Fruit fly (Drosophila melanogaster) whole organism, embryonic: ENCODE data around the gene CG13239.

Experiments used
- Abd-B ChIP-seq: fragments of 200-800 bp; sonication (Bioruptor generic); optimal IDR thresholded peaks from 2 replicates; lab custom pipeline; 2018; ENCODE audit warnings: missing biosample characterization, mild to moderate bottlenecking, missing genetic modification characterization, moderate library complexity
- Aef1 ChIP-seq: fragments of 200-800 bp; sonication (Bioruptor generic); IDR thresholded peaks from 3 replicates; pipeline ENCODE4 v1.3.6; 2022; ENCODE audit warnings: missing biosample characterization, missing genetic modification characterization
- Bgb ChIP-seq: fragments of 200-800 bp; sonication (Bioruptor generic); IDR thresholded peaks from 2 replicates; pipeline ENCODE4 v1.3.6; 2022; ENCODE audit warnings: missing biosample characterization, missing genetic modification characterization; ENCODE audit not compliant: partially characterized antibody
- C15 ChIP-seq: fragments of 200-800 bp; sonication (Bioruptor generic); IDR thresholded peaks from 3 replicates; pipeline ENCODE4 v1.3.6; 2022; ENCODE audit warnings: missing biosample characterization, missing genetic modification characterization
- CG12769 ChIP-seq: fragments of 200-800 bp; sonication (Bioruptor generic); optimal IDR thresholded peaks from 2 replicates; lab custom pipeline; 2019; ENCODE audit warnings: missing biosample characterization, mild to moderate bottlenecking, missing genetic modification characterization, moderate library complexity
- CG13894 ChIP-seq: fragments of 200-800 bp; sonication (Bioruptor generic); optimal IDR thresholded peaks from 3 replicates; lab custom pipeline; 2018; ENCODE audit warnings: missing biosample characterization, mild to moderate bottlenecking, missing genetic modification characterization, moderate library complexity
- CG17328 ChIP-seq: fragments of 200-800 bp; sonication (Bioruptor generic); IDR thresholded peaks from 2 replicates; pipeline ENCODE4 v1.3.6; 2022; ENCODE audit warnings: missing biosample characterization, missing genetic modification characterization
- CG18262 ChIP-seq: fragments of 200-800 bp; optimal IDR thresholded peaks from 3 replicates; lab custom pipeline; 2019; ENCODE audit warnings: missing biosample characterization, mild to moderate bottlenecking, missing genetic modification characterization, moderate library complexity
- CG18476 ChIP-seq: fragments of 200-800 bp; sonication (Bioruptor generic); optimal IDR thresholded peaks from 2 replicates; lab custom pipeline; 2016; ENCODE audit warnings: missing biosample characterization, mild to moderate bottlenecking, missing genetic modification characterization
- CG18764 ChIP-seq: fragments of 200-800 bp; sonication (Bioruptor generic); optimal IDR thresholded peaks from 3 replicates; lab custom pipeline; 2016; ENCODE audit warnings: missing biosample characterization, missing genetic modification characterization
- CG31224 ChIP-seq: fragments of 200-800 bp; sonication (Bioruptor generic); IDR thresholded peaks from 2 replicates; pipeline ENCODE4 v1.3.6; 2022; ENCODE audit warnings: missing biosample characterization, missing genetic modification characterization
- CG31388 ChIP-seq: fragments of 200-800 bp; sonication (Bioruptor generic); optimal IDR thresholded peaks from 2 replicates; lab custom pipeline; 2016; ENCODE audit warnings: missing biosample characterization, missing genetic modification characterization
- CG5953 ChIP-seq: fragments of 200-800 bp; sonication (Bioruptor generic); IDR thresholded peaks from 2 replicates; pipeline ENCODE4 v1.3.6; 2022; ENCODE audit warnings: missing biosample characterization, missing genetic modification characterization
- CG6654 ChIP-seq: fragments of 200-800 bp; sonication (Bioruptor generic); optimal IDR thresholded peaks from 2 replicates; lab custom pipeline; 2017; ENCODE audit warnings: missing biosample characterization, mild to moderate bottlenecking, missing genetic modification characterization
- CG6854 ChIP-seq: fragments of 200-800 bp; sonication (Bioruptor generic); optimal IDR thresholded peaks from 3 replicates; lab custom pipeline; 2017; ENCODE audit warnings: missing biosample characterization, mild to moderate bottlenecking, missing genetic modification characterization
- CG8478 ChIP-seq: fragments of >200 bp; optimal IDR thresholded peaks from 2 replicates; lab custom pipeline; 2018
- CG9609 ChIP-seq: fragments of 200-800 bp; sonication (Bioruptor generic); optimal IDR thresholded peaks from 3 replicates; lab custom pipeline; 2016; ENCODE audit warnings: missing biosample characterization, missing genetic modification characterization
- CrebB ChIP-seq: fragments of 200-800 bp; sonication (Bioruptor generic); optimal IDR thresholded peaks from 3 replicates; lab custom pipeline; 2018; ENCODE audit warnings: missing biosample characterization, mild to moderate bottlenecking, missing genetic modification characterization
- Dip3 ChIP-seq: fragments of 200-800 bp; sonication (Bioruptor generic); optimal IDR thresholded peaks from 3 replicates; lab custom pipeline; 2016; ENCODE audit warnings: missing biosample characterization, missing genetic modification characterization
- Doc3 ChIP-seq: fragments of 200-800 bp; sonication (Bioruptor generic); IDR thresholded peaks from 3 replicates; pipeline ENCODE4 v1.3.6; 2022; ENCODE audit warnings: missing biosample characterization, missing genetic modification characterization; ENCODE audit not compliant: partially characterized antibody
- Fer2 ChIP-seq: fragments of 200-800 bp; sonication (Bioruptor generic); optimal IDR thresholded peaks from 2 replicates; lab custom pipeline; 2018; ENCODE audit warnings: missing biosample characterization, mild to moderate bottlenecking, missing genetic modification characterization, moderate library complexity
- HLH3B ChIP-seq: fragments of 200-800 bp; sonication (Bioruptor generic); IDR thresholded peaks from 2 replicates; pipeline ENCODE4 v1.3.6; 2022; ENCODE audit warnings: missing biosample characterization, missing genetic modification characterization
- HLH4C ChIP-seq: fragments of 200-800 bp; sonication (Bioruptor generic); IDR thresholded peaks from 3 replicates; pipeline ENCODE4 v1.3.6; 2022; ENCODE audit warnings: missing biosample characterization, missing genetic modification characterization; ENCODE audit not compliant: partially characterized antibody
- Max ChIP-seq: fragments of 200-800 bp; sonication (Bioruptor generic); optimal IDR thresholded peaks from 2 replicates; lab custom pipeline; 2016; ENCODE audit warnings: missing biosample characterization, mild to moderate bottlenecking, missing genetic modification characterization
- Oli ChIP-seq: fragments of 200-800 bp; sonication (Bioruptor generic); optimal IDR thresholded peaks from 2 replicates; lab custom pipeline; 2018; ENCODE audit warnings: missing biosample characterization, mild to moderate bottlenecking, missing genetic modification characterization, moderate library complexity
- Scr ChIP-seq: fragments of 200-800 bp; sonication (Bioruptor generic); IDR thresholded peaks from 2 replicates; pipeline ENCODE4 v1.3.6; 2022; ENCODE audit warnings: missing biosample characterization, missing genetic modification characterization; ENCODE audit not compliant: partially characterized antibody
- Sry-δ ChIP-seq: fragments of 200-800 bp; sonication (Bioruptor generic); optimal IDR thresholded peaks from 2 replicates; lab custom pipeline; 2016; ENCODE audit warnings: missing biosample characterization, missing genetic modification characterization
- ab ChIP-seq: fragments of 200-800 bp; sonication (Bioruptor generic); optimal IDR thresholded peaks from 2 replicates; lab custom pipeline; 2016; ENCODE audit warnings: missing biosample characterization, missing genetic modification characterization
- ac ChIP-seq: fragments of 200-800 bp; sonication (Bioruptor generic); optimal IDR thresholded peaks from 3 replicates; lab custom pipeline; 2017; ENCODE audit warnings: missing biosample characterization, mild to moderate bottlenecking, missing genetic modification characterization
- aop ChIP-seq: fragments of 200-800 bp; sonication (Bioruptor generic); IDR thresholded peaks from 2 replicates; pipeline ENCODE4 v1.3.6; 2022; ENCODE audit warnings: missing biosample characterization, missing genetic modification characterization
- ara ChIP-seq: fragments of 200-800 bp; sonication (Bioruptor generic); IDR thresholded peaks from 2 replicates; pipeline ENCODE4 v1.3.6; 2022; ENCODE audit warnings: missing biosample characterization, missing genetic modification characterization
- ato ChIP-seq: fragments of 200-800 bp; sonication (Bioruptor generic); IDR thresholded peaks from 2 replicates; pipeline ENCODE4 v1.3.6; 2022; ENCODE audit warnings: missing biosample characterization, missing genetic modification characterization; ENCODE audit not compliant: partially characterized antibody
- az2 ChIP-seq: fragments of 200-800 bp; sonication (Bioruptor generic); optimal IDR thresholded peaks from 3 replicates; lab custom pipeline; 2016; ENCODE audit warnings: missing biosample characterization, missing genetic modification characterization
- bowl ChIP-seq: fragments of 200-800 bp; sonication (Bioruptor generic); IDR thresholded peaks from 2 replicates; pipeline ENCODE4 v1.3.6; 2022; ENCODE audit warnings: missing biosample characterization, missing genetic modification characterization
- cas ChIP-seq: fragments of 200-800 bp; sonication (Bioruptor generic); IDR thresholded peaks from 2 replicates; pipeline ENCODE4 v1.3.6; 2022; ENCODE audit warnings: missing biosample characterization, missing genetic modification characterization
- caup ChIP-seq: fragments of 200-800 bp; sonication (Bioruptor generic); optimal IDR thresholded peaks from 3 replicates; lab custom pipeline; 2017; ENCODE audit warnings: missing biosample characterization, mild to moderate bottlenecking, missing genetic modification characterization, moderate library complexity; ENCODE audit not compliant: severe bottlenecking
- chn ChIP-seq: fragments of 200-800 bp; sonication (Bioruptor generic); optimal IDR thresholded peaks from 2 replicates; lab custom pipeline; 2016; ENCODE audit warnings: missing biosample characterization, missing genetic modification characterization
- ci ChIP-seq: fragments of 200-800 bp; sonication (Bioruptor generic); IDR thresholded peaks from 3 replicates; pipeline ENCODE4 v1.3.6; 2022; ENCODE audit warnings: missing biosample characterization, missing genetic modification characterization
- crp ChIP-seq, 2 experiments: fragments of 200-800 bp; sonication (Bioruptor generic); optimal IDR thresholded peaks; 2 replicates in 1 of 2; 3 replicates in 1 of 2; lab custom pipeline; 2017; ENCODE audit warnings: missing biosample characterization in 2 of 2, missing genetic modification characterization in 2 of 2, mild to moderate bottlenecking in 1 of 2, moderate library complexity in 1 of 2
- danr ChIP-seq: fragments of 200-800 bp; sonication (Bioruptor generic); IDR thresholded peaks from 2 replicates; pipeline ENCODE4 v1.3.6; 2022; ENCODE audit warnings: missing biosample characterization, missing genetic modification characterization
- hb ChIP-seq: fragments of 200-800 bp; sonication (Bioruptor generic); IDR thresholded peaks from 3 replicates; pipeline ENCODE4 v1.3.6; 2022; ENCODE audit warnings: missing biosample characterization, missing genetic modification characterization; ENCODE audit not compliant: partially characterized antibody
- hbn ChIP-seq: fragments of 200-800 bp; sonication (Bioruptor generic); IDR thresholded peaks from 2 replicates; pipeline ENCODE4 v1.3.6; 2022; ENCODE audit warnings: missing biosample characterization, missing genetic modification characterization; ENCODE audit not compliant: partially characterized antibody
- pum ChIP-seq: fragments of 200-800 bp; sonication (Bioruptor generic); optimal IDR thresholded peaks from 2 replicates; lab custom pipeline; 2016; ENCODE audit warnings: missing biosample characterization, missing genetic modification characterization
- rib ChIP-seq: fragments of 200-800 bp; sonication (Bioruptor generic); IDR thresholded peaks from 2 replicates; pipeline ENCODE4 v1.3.6; 2022; ENCODE audit warnings: missing biosample characterization, missing genetic modification characterization
- ro ChIP-seq: fragments of 200-800 bp; sonication (Bioruptor generic); IDR thresholded peaks from 2 replicates; pipeline ENCODE4 v1.3.6; 2022; ENCODE audit warnings: missing biosample characterization, missing genetic modification characterization
- slou ChIP-seq: fragments of 200-800 bp; sonication (Bioruptor generic); optimal IDR thresholded peaks from 3 replicates; lab custom pipeline; 2016; ENCODE audit warnings: missing biosample characterization, missing genetic modification characterization
- tap ChIP-seq: fragments of 200-800 bp; optimal IDR thresholded peaks from 3 replicates; lab custom pipeline; 2019; ENCODE audit warnings: missing biosample characterization, mild to moderate bottlenecking, missing genetic modification characterization, moderate library complexity
- trem ChIP-seq: fragments of 200-800 bp; optimal IDR thresholded peaks from 3 replicates; lab custom pipeline; 2019; ENCODE audit warnings: missing biosample characterization, mild to moderate bottlenecking, missing genetic modification characterization, moderate library complexity
- trh ChIP-seq: fragments of 200-800 bp; sonication (Bioruptor generic); optimal IDR thresholded peaks from 2 replicates; lab custom pipeline; 2016; ENCODE audit warnings: missing biosample characterization, missing genetic modification characterization
- ttk ChIP-seq: fragments of 200-800 bp; sonication (Bioruptor generic); IDR thresholded peaks from 2 replicates; pipeline ENCODE4 v2.1.2; 2022; ENCODE audit warnings: missing biosample characterization, missing genetic modification characterization
- unc-4 ChIP-seq: fragments of 200-800 bp; sonication (Bioruptor generic); IDR thresholded peaks from 2 replicates; pipeline ENCODE4 v1.3.6; 2022; ENCODE audit warnings: missing biosample characterization, missing genetic modification characterization; ENCODE audit not compliant: partially characterized antibody

CG13239 gene

DNA sequence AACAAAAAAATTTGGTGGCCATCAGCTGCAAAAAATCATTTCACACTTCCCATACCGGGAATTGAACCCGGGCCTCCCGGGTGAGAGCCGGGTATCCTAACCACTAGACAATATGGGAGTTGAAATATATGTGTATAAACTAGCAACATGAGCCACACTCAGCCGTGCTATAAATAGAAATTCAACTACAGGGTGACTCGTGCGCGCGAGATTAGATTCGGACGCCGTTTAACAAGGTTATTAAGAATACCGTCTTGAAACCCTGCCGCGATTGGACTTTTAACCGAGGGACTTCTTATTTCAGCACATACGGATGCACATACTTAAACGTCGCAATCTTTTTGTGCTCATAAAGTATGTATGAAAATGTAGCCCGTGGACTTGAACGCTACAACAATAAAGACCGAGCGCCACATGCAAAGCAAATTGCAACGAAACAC, 12.9 kb upstream of the CG13239 start (continued):
- TF ChIP-seq pum (GFP tag; lab: Kevin White, UChicago) (no peak), ci (GFP tag; lab: Robert Waterston, UW) (peak; percentile 21; the same call in 1 of the 3 replicates), Scr (peak; percentile 81), rib (0 out of 2 replicates have a peak, but pooled peaks have one; percentile 41), CG6654 (GFP tag; lab: Kevin White, UChicago) (no peak), CG8478 (no peak), HLH4C (GFP tag; lab: Robert Waterston, UW) (peak; percentile 86), Fer2 (tag; lab: Kevin White, UChicago) (no peak), Dip3 (GFP tag; lab: Kevin White, UChicago) (no peak), cas (0 out of 2 replicates have a peak, but pooled peaks have one; percentile 15), CG18262 (peak; percentile 4), ac (GFP tag; lab: Kevin White, UChicago) (no peak), Sry-δ (GFP tag; lab: Kevin White, UChicago) (no peak), Aef1 (no peak), CG12769 (tag; lab: Kevin White, UChicago) (peak; percentile 49), CG5953 (GFP tag; lab: Robert Waterston, UW) (no peak), ttk (GFP tag; lab: Robert Waterston, UW) (peak; percentile 10; the same call in 1 of the 2 replicates), slou (GFP tag; lab: Kevin White, UChicago) (no peak), ato (GFP tag; lab: Robert Waterston, UW) (peak; percentile 94), danr (GFP tag; lab: Robert Waterston, UW) (no peak), trem (tag; lab: Kevin White, UChicago) (peak; percentile 9), hbn (GFP tag; lab: Robert Waterston, UW) (peak; percentile 62; the same call in 1 of the 2 replicates), ara (GFP tag; lab: Robert Waterston, UW) (no peak), CrebB (tag; lab: Kevin White, UChicago) (no peak), Oli (tag; lab: Kevin White, UChicago) (no peak), caup (GFP tag; lab: Kevin White, UChicago) (no peak), CG9609 (no peak), ab (no peak), aop (GFP tag; lab: Robert Waterston, UW) (no peak), Doc3 (GFP tag; lab: Robert Waterston, UW) (peak; percentile 52; the same call in 2 of the 3 replicates), crp (GFP tag; optimal IDR thresholded peaks at IDR 0.05; lab: Kevin White, UChicago) (no peak), CG31224 (GFP tag; lab: Robert Waterston, UW) (no peak), CG6854 (no peak), CG18764 (GFP tag; lab: Kevin White, UChicago) (no peak), bowl (GFP tag; lab: Robert Waterston, UW) (no peak), CG18476 (GFP tag; lab: Kevin White, UChicago) (no peak), az2 (GFP tag; lab: Kevin White, UChicago) (no peak), ro (no peak), HLH3B (no peak), tap (tag; lab: Kevin White, UChicago) (peak; percentile 44), Bgb (GFP tag; lab: Robert Waterston, UW) (peak; percentile 93), unc-4 (GFP tag; lab: Robert Waterston, UW) (peak; percentile 60), CG17328 (GFP tag; lab: Robert Waterston, UW) (0 out of 2 replicates have a peak, but pooled peaks have one; percentile 15), Max (GFP tag; lab: Kevin White, UChicago) (no peak), hb (GFP tag; lab: Robert Waterston, UW) (peak; percentile 86), CG31388 (GFP tag; lab: Kevin White, UChicago) (no peak), C15 (GFP tag; lab: Robert Waterston, UW) (no peak), trh (GFP tag; lab: Kevin White, UChicago) (no peak), Abd-B (GFP tag; lab: Kevin White, UChicago) (no peak), CG13894 (tag; lab: Kevin White, UChicago) (peak; percentile 8), chn (GFP tag; lab: Kevin White, UChicago) (no peak)
